Worm (Caenorhabditis elegans) whole organism, mixed stage, embryonic: ENCODE data around the gene C06E4.5.
A peak's percentile ranks its signal among the peaks of the same experiment; 100 is the strongest.

Source experiments
- M03D4.4 ChIP-seq: sonication (generic microtip); optimal IDR thresholded peaks from 2 replicates; lab custom pipeline; 2017; ENCODE audit warnings: mild to moderate bottlenecking, missing genetic modification characterization, missing compliant biosample characterization
- bed-3 ChIP-seq: fragments of 200-800 bp; sonication (Bioruptor generic); optimal IDR thresholded peaks from 3 replicates; lab custom pipeline; 2018; ENCODE audit warnings: mild to moderate bottlenecking, missing genetic modification characterization, moderate library complexity, missing compliant biosample characterization
- blmp-1 ChIP-seq: fragments of 150-350 bp; optimal IDR thresholded peaks from 2 replicates; lab custom pipeline; 2014; ENCODE audit warnings: missing biosample characterization, missing genetic modification characterization
- ceh-39 ChIP-seq: fragments of 150-350 bp; optimal IDR thresholded peaks from 2 replicates; lab custom pipeline; 2014; ENCODE audit warnings: missing biosample characterization, missing genetic modification characterization
- ceh-43 ChIP-seq: fragments of 200-800 bp; sonication (Bioruptor generic); optimal IDR thresholded peaks from 2 replicates; lab custom pipeline; 2018; ENCODE audit warnings: mild to moderate bottlenecking, missing genetic modification characterization, moderate library complexity, missing compliant biosample characterization
- ceh-83 ChIP-seq: fragments of 200-800 bp; sonication (Bioruptor generic); optimal IDR thresholded peaks from 2 replicates; lab custom pipeline; 2018; ENCODE audit warnings: mild to moderate bottlenecking, missing genetic modification characterization, missing compliant biosample characterization
- ces-1 ChIP-seq: fragments of 150-350 bp; optimal IDR thresholded peaks from 2 replicates; lab custom pipeline; 2014; ENCODE audit warnings: missing biosample characterization, missing genetic modification reagents, missing genetic modification characterization
- cnd-1 ChIP-seq: fragments of 200-800 bp; sonication (Bioruptor generic); optimal IDR thresholded peaks from 2 replicates; lab custom pipeline; 2018; ENCODE audit warnings: mild to moderate bottlenecking, missing genetic modification characterization, missing compliant biosample characterization
- drap-1 ChIP-seq: fragments of 200-800 bp; sonication (Bioruptor generic); optimal IDR thresholded peaks from 3 replicates; lab custom pipeline; 2018; ENCODE audit warnings: mild to moderate bottlenecking, missing genetic modification characterization, missing compliant biosample characterization
- elt-1 ChIP-seq: sonication (generic microtip); optimal IDR thresholded peaks from 2 replicates; lab custom pipeline; 2017; ENCODE audit warnings: missing genetic modification characterization, mild to moderate bottlenecking, missing compliant biosample characterization, antibody characterized with exemption, moderate library complexity, borderline replicate concordance; ENCODE audit not compliant: insufficient read depth
- elt-3 ChIP-seq: fragments of 150-350 bp; optimal IDR thresholded peaks from 2 replicates; lab custom pipeline; 2014; ENCODE audit warnings: missing biosample characterization, missing genetic modification characterization
- flh-1 ChIP-seq: fragments of 200-800 bp; sonication (Bioruptor generic); optimal IDR thresholded peaks from 2 replicates; lab custom pipeline; 2018; ENCODE audit warnings: mild to moderate bottlenecking, missing genetic modification characterization, moderate library complexity, missing compliant biosample characterization
- ham-2 ChIP-seq: fragments of 200-800 bp; sonication (Bioruptor generic); optimal IDR thresholded peaks from 2 replicates; lab custom pipeline; 2018; ENCODE audit warnings: mild to moderate bottlenecking, missing genetic modification characterization, missing compliant biosample characterization
- lin-32 ChIP-seq: fragments of 200-800 bp; sonication (Bioruptor generic); optimal IDR thresholded peaks from 2 replicates; lab custom pipeline; 2018; ENCODE audit warnings: mild to moderate bottlenecking, missing genetic modification characterization, missing compliant biosample characterization
- lsy-2 ChIP-seq: fragments of 150-350 bp; optimal IDR thresholded peaks from 2 replicates; lab custom pipeline; 2014; ENCODE audit warnings: missing biosample characterization, missing genetic modification characterization
- mab-5 ChIP-seq: fragments of 150-350 bp; optimal IDR thresholded peaks from 2 replicates; lab custom pipeline; 2014; ENCODE audit warnings: missing biosample characterization, missing genetic modification characterization
- mep-1 ChIP-seq: fragments of 150-350 bp; optimal IDR thresholded peaks from 2 replicates; lab custom pipeline; 2017; ENCODE audit warnings: missing biosample characterization, missing genetic modification reagents, missing genetic modification characterization, inconsistent platforms
- mls-2 ChIP-seq: sonication (generic microtip); optimal IDR thresholded peaks from 2 replicates; lab custom pipeline; 2016; ENCODE audit warnings: mild to moderate bottlenecking, missing genetic modification characterization, moderate library complexity, missing compliant biosample characterization
- nhr-2 ChIP-seq: fragments of 150-350 bp; optimal IDR thresholded peaks from 2 replicates; lab custom pipeline; 2014; ENCODE audit warnings: missing biosample characterization, missing genetic modification characterization
- nhr-237 ChIP-seq: fragments of 150-350 bp; optimal IDR thresholded peaks from 2 replicates; lab custom pipeline; 2014; ENCODE audit warnings: missing biosample characterization, missing genetic modification characterization
- nhr-28 ChIP-seq: fragments of 150-350 bp; optimal IDR thresholded peaks from 2 replicates; lab custom pipeline; 2014; ENCODE audit warnings: missing biosample characterization, missing genetic modification characterization
- nhr-76 ChIP-seq: sonication (generic microtip); optimal IDR thresholded peaks from 2 replicates; lab custom pipeline; 2017; ENCODE audit warnings: missing biosample characterization, missing genetic modification characterization
- pha-4 ChIP-seq: fragments of 150-350 bp; optimal IDR thresholded peaks from 2 replicates; lab custom pipeline; 2018; ENCODE audit warnings: missing biosample characterization, missing genetic modification reagents, missing genetic modification characterization
- sem-2 ChIP-seq: fragments of 200-800 bp; sonication (Bioruptor generic); optimal IDR thresholded peaks from 2 replicates; lab custom pipeline; 2018; ENCODE audit warnings: mild to moderate bottlenecking, missing genetic modification characterization, missing compliant biosample characterization
- snpc-4 ChIP-seq: fragments of 150-350 bp; optimal IDR thresholded peaks from 2 replicates; lab custom pipeline; 2014; ENCODE audit warnings: missing biosample characterization, missing genetic modification characterization
- sptf-1 ChIP-seq: sonication (generic microtip); optimal IDR thresholded peaks from 2 replicates; lab custom pipeline; 2017; ENCODE audit warnings: mild to moderate bottlenecking, missing genetic modification characterization, moderate library complexity, missing compliant biosample characterization
- tbx-8 ChIP-seq: fragments of 200-800 bp; sonication (Bioruptor generic); optimal IDR thresholded peaks from 2 replicates; lab custom pipeline; 2018; ENCODE audit warnings: mild to moderate bottlenecking, missing genetic modification characterization, moderate library complexity, missing compliant biosample characterization
- unc-120 ChIP-seq: sonication (generic microtip); optimal IDR thresholded peaks from 2 replicates; lab custom pipeline; 2017; ENCODE audit warnings: missing genetic modification characterization, missing compliant biosample characterization; ENCODE audit not compliant: poor library complexity, severe bottlenecking
- unc-39 ChIP-seq: fragments of 150-350 bp; optimal IDR thresholded peaks from 2 replicates; lab custom pipeline; 2014; ENCODE audit warnings: missing biosample characterization, missing genetic modification characterization
- unc-62 ChIP-seq: fragments of 150-350 bp; optimal IDR thresholded peaks from 2 replicates; lab custom pipeline; 2014; ENCODE audit warnings: missing biosample characterization, missing genetic modification reagents, missing genetic modification characterization
- zip-8 ChIP-seq: fragments of 150-350 bp; optimal IDR thresholded peaks from 2 replicates; lab custom pipeline; 2014; ENCODE audit warnings: missing biosample characterization, missing genetic modification characterization

The C06E4.5 gene

DNA sequence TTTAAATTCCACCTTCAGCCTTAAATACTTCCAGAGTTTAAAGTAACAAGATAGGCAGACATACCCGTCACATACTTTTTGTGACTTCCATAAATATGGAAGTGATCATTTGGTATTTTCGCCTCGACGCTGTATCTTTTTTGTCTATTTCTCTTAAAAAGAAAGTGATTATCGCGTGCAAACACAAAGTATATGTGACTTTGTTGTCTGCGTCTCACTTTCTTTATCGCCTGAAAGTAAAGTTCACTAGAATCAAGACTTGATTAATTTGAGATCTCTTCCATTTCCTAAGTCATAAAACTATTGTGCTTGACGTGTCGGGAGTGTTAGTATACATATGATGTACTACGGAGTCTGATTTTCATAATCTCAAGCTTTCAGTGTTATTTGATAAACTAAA lies 3.5 kb downstream of the C06E4.5 start, which contains the start of gene C06E4.6:
TSS of gene C06E4.6 (minus strand) at position 51 of the 400 bp plus-strand sequence.
- TF ChIP-seq mls-2 (tag; lab: Kevin White, UChicago) (no peak), zip-8 (tag; lab: Kevin White, UChicago) (no peak), bed-3 (GFP tag; lab: Kevin White, UChicago) (no peak), mep-1 (tag; lab: Kevin White, UChicago) (no peak), ceh-83 (GFP tag; lab: Kevin White, UChicago) (no peak), unc-62 (no peak), unc-39 (tag; lab: Kevin White, UChicago) (no peak), flh-1 (GFP tag; lab: Kevin White, UChicago) (no peak), tbx-8 (no peak), nhr-76 (tag; lab: Kevin White, UChicago) (no peak), sptf-1 (tag; lab: Kevin White, UChicago) (no peak), elt-3 (tag; lab: Kevin White, UChicago) (no peak), unc-120 (tag; lab: Kevin White, UChicago) (no peak), nhr-237 (tag; lab: Kevin White, UChicago) (no peak)

- TF ChIP-seq lin-32 (GFP tag; lab: Kevin White, UChicago) (no peak), pha-4 (tag; lab: Kevin White, UChicago) (no peak), tbx-8 (no peak), unc-120 (tag; lab: Kevin White, UChicago) (no peak), ceh-39 (tag; lab: Kevin White, UChicago) (no peak), mab-5 (tag; lab: Kevin White, UChicago) (no peak), blmp-1 (tag; lab: Kevin White, UChicago) (no peak), unc-62 (no peak), M03D4.4 (tag; lab: Kevin White, UChicago) (no peak), ceh-43 (GFP tag; lab: Kevin White, UChicago) (no peak), zip-8 (tag; lab: Kevin White, UChicago) (no peak), nhr-76 (tag; lab: Kevin White, UChicago) (no peak), sem-2 (GFP tag; lab: Kevin White, UChicago) (no peak), nhr-2 (tag; lab: Kevin White, UChicago) (no peak), elt-1 (tag; lab: Kevin White, UChicago) (no peak), drap-1 (GFP tag; lab: Kevin White, UChicago) (no peak)
Observed at ce11 chrIV:7260587-7260986, 5.8 kb downstream of the C06E4.5 start, which contains the start of gene C06E4.3. TSS of gene C06E4.3 (plus strand) at chrIV:7260875.

DNA sequence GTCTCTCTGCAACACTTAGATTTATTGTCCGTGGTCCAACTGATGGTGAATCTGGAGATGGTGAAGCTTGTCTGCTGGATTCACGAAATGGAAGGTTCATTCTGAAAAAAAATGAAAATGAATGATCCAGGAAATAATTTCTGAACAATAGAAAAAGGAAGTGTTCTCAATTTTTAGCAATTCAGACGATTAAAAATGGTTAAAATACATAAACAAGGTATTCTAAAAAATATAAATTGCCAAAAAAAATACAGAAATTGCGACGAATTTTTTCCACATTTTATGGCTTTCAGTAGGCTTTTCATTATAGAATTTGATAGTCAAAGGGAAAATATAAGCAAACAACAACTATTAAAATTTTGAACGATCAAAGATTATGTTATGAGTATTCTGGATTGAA lies 8.3 kb downstream of the C06E4.5 start, which contains the start of gene glb-2:
TSS of gene glb-2 (minus strand) at position 101 of the 400 bp plus-strand sequence.
- TF ChIP-seq lsy-2 (no peak), sem-2 (GFP tag; lab: Kevin White, UChicago) (no peak), snpc-4 (tag; lab: Kevin White, UChicago) (no peak), tbx-8 (no peak), pha-4 (tag; lab: Kevin White, UChicago) (no peak), bed-3 (GFP tag; lab: Kevin White, UChicago) (no peak), ham-2 (GFP tag; lab: Kevin White, UChicago) (no peak), mab-5 (tag; lab: Kevin White, UChicago) (no peak)

- TF ChIP-seq mab-5 (tag; lab: Kevin White, UChicago) = no peak
- TF ChIP-seq ces-1 (GFP tag; lab: Kevin White, UChicago) = peak; percentile 76
- no peak for TF ChIP-seq nhr-2 (tag; lab: Kevin White, UChicago)
- TF ChIP-seq lsy-2 = no peak
Observed at ce11 chrIV:7274969-7275548, 20.3 kb downstream of the C06E4.5 start.

DNA sequence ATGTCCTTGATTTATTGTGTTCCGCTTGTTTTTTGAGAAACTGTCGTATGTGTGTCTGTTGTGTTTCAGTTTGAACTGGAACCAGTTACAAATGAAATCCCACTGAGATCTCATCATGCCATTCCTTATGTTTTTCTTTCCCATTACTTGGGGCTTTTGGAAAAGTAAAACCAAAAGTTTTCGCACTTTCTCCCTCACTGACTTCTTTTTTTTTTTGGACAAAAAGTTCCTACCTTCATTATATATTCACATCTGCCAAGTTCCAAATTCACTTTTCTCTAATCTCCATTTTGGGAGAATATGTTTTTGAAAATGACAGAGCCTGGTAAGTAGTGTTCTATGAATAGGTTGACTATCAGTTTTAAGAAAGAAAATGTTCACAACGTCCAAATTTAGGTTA lies 21.9 kb downstream of the C06E4.5 start, which contains the start of gene C06E4.2:
TSS of gene C06E4.2 (plus strand) at position 301 of the 400 bp plus-strand sequence.
- TF ChIP-seq nhr-76 (tag; lab: Kevin White, UChicago) = no peak
- TF ChIP-seq nhr-28 (tag; lab: Kevin White, UChicago) = no peak
- no peak for TF ChIP-seq cnd-1
- no peak for TF ChIP-seq M03D4.4 (tag; lab: Kevin White, UChicago)
- no peak for TF ChIP-seq mls-2 (tag; lab: Kevin White, UChicago)
- TF ChIP-seq sem-2 (GFP tag; lab: Kevin White, UChicago) = no peak
- no peak for TF ChIP-seq tbx-8
- no peak for TF ChIP-seq snpc-4 (tag; lab: Kevin White, UChicago)
- no peak for TF ChIP-seq mab-5 (tag; lab: Kevin White, UChicago)
- TF ChIP-seq ceh-43 (GFP tag; lab: Kevin White, UChicago) = no peak
- TF ChIP-seq elt-1 (tag; lab: Kevin White, UChicago) = no peak
- TF ChIP-seq drap-1 (GFP tag; lab: Kevin White, UChicago) = no peak
- no peak for TF ChIP-seq unc-39 (tag; lab: Kevin White, UChicago)
- no peak for TF ChIP-seq ces-1 (GFP tag; lab: Kevin White, UChicago)
- TF ChIP-seq, all 35 proteins: peak for 0
